Fruit fly (Drosophila melanogaster) whole organism, larva: ENCODE measurements around the gene sgl.
A peak's percentile ranks its signal among the peaks of the same experiment; 100 is the strongest.

Experiments used
- noc ChIP-seq: fragments of 200-800 bp; sonication (Bioruptor generic); optimal IDR thresholded peaks from 3 replicates; lab custom pipeline; 2019; ENCODE audit warnings: missing biosample characterization, mild to moderate bottlenecking, missing genetic modification characterization, moderate library complexity

Gene sgl

dm6 chr3L:6964488-6965152 lies at the start of gene sgl:
sgl (minus strand) TSS chr3L:6964758.
- peak; percentile 50 for TF ChIP-seq noc (tag; lab: Kevin White, UChicago)

- TF ChIP-seq noc (tag; lab: Kevin White, UChicago), result no peak
Measured at dm6 chr3L:7013568-7014305, 49.2 kb upstream of the sgl start.

- TF ChIP-seq noc (tag; lab: Kevin White, UChicago), result no peak
Measured at dm6 chr3L:7012271-7012670, 47.7 kb upstream of the sgl start.

dm6 chr3L:7009886-7010285 lies 45.3 kb upstream of the sgl start:
- no peak for TF ChIP-seq noc (tag; lab: Kevin White, UChicago)

dm6 chr3L:7009411-7009810 lies 44.9 kb upstream of the sgl start:
- no peak for TF ChIP-seq noc (tag; lab: Kevin White, UChicago)

dm6 chr3L:7008351-7008750 lies 43.8 kb upstream of the sgl start:
- TF ChIP-seq noc (tag; lab: Kevin White, UChicago), result peak; percentile 27

dm6 chr3L:7006421-7006820 lies 41.9 kb upstream of the sgl start:
- TF ChIP-seq noc (tag; lab: Kevin White, UChicago), result no peak

dm6 chr3L:7003132-7003531 lies 38.6 kb upstream of the sgl start:
- no peak for TF ChIP-seq noc (tag; lab: Kevin White, UChicago)

- TF ChIP-seq noc (tag; lab: Kevin White, UChicago), result no peak
Measured at dm6 chr3L:7002355-7002754, 37.8 kb upstream of the sgl start.

dm6 chr3L:7001855-7002254 lies 37.3 kb upstream of the sgl start:
- TF ChIP-seq noc (tag; lab: Kevin White, UChicago), result no peak

- no peak for TF ChIP-seq noc (tag; lab: Kevin White, UChicago)
Measured at dm6 chr3L:6999993-7000392, 35.4 kb upstream of the sgl start.

- TF ChIP-seq noc (tag; lab: Kevin White, UChicago), result no peak
Measured at dm6 chr3L:6998692-6999091, 34.1 kb upstream of the sgl start, which contains the start of gene Mp. Mp (plus strand) TSS chr3L:6998843.

dm6 chr3L:6997410-6997809 lies 32.9 kb upstream of the sgl start:
- TF ChIP-seq noc (tag; lab: Kevin White, UChicago), result no peak

- TF ChIP-seq noc (tag; lab: Kevin White, UChicago), result no peak
Measured at dm6 chr3L:6996907-6997306, 32.3 kb upstream of the sgl start.

- no peak for TF ChIP-seq noc (tag; lab: Kevin White, UChicago)
Measured at dm6 chr3L:6995364-6995749, 30.8 kb upstream of the sgl start.

dm6 chr3L:6993350-6993749 lies 28.8 kb upstream of the sgl start:
- no peak for TF ChIP-seq noc (tag; lab: Kevin White, UChicago)

- TF ChIP-seq noc (tag; lab: Kevin White, UChicago), result no peak
Measured at dm6 chr3L:6990288-6990687, 25.7 kb upstream of the sgl start, which contains the start of gene bin. bin (plus strand) TSS chr3L:6990622.
